Worm (Caenorhabditis elegans) whole organism, mixed stage, embryonic: ENCODE data around the gene ZK470.14.
A peak's percentile ranks its signal among the peaks of the same experiment; 100 is the strongest.

Experiments
- bed-3 ChIP-seq: fragments of 200-800 bp; sonication (Bioruptor generic); optimal IDR thresholded peaks from 3 replicates; lab custom pipeline; 2018; ENCODE audit warnings: mild to moderate bottlenecking, missing genetic modification characterization, moderate library complexity, missing compliant biosample characterization
- blmp-1 ChIP-seq: fragments of 150-350 bp; optimal IDR thresholded peaks from 2 replicates; lab custom pipeline; 2014; ENCODE audit warnings: missing biosample characterization, missing genetic modification characterization
- ceh-39 ChIP-seq: fragments of 150-350 bp; optimal IDR thresholded peaks from 2 replicates; lab custom pipeline; 2014; ENCODE audit warnings: missing biosample characterization, missing genetic modification characterization
- ceh-43 ChIP-seq: fragments of 200-800 bp; sonication (Bioruptor generic); optimal IDR thresholded peaks from 2 replicates; lab custom pipeline; 2018; ENCODE audit warnings: mild to moderate bottlenecking, missing genetic modification characterization, moderate library complexity, missing compliant biosample characterization
- ceh-83 ChIP-seq: fragments of 200-800 bp; sonication (Bioruptor generic); optimal IDR thresholded peaks from 2 replicates; lab custom pipeline; 2018; ENCODE audit warnings: mild to moderate bottlenecking, missing genetic modification characterization, missing compliant biosample characterization
- ces-1 ChIP-seq: fragments of 150-350 bp; optimal IDR thresholded peaks from 2 replicates; lab custom pipeline; 2014; ENCODE audit warnings: missing biosample characterization, missing genetic modification reagents, missing genetic modification characterization
- cnd-1 ChIP-seq: fragments of 200-800 bp; sonication (Bioruptor generic); optimal IDR thresholded peaks from 2 replicates; lab custom pipeline; 2018; ENCODE audit warnings: mild to moderate bottlenecking, missing genetic modification characterization, missing compliant biosample characterization
- drap-1 ChIP-seq: fragments of 200-800 bp; sonication (Bioruptor generic); optimal IDR thresholded peaks from 3 replicates; lab custom pipeline; 2018; ENCODE audit warnings: mild to moderate bottlenecking, missing genetic modification characterization, missing compliant biosample characterization
- elt-1 ChIP-seq: sonication (generic microtip); optimal IDR thresholded peaks from 2 replicates; lab custom pipeline; 2017; ENCODE audit warnings: missing genetic modification characterization, mild to moderate bottlenecking, missing compliant biosample characterization, antibody characterized with exemption, moderate library complexity, borderline replicate concordance; ENCODE audit not compliant: insufficient read depth
- elt-3 ChIP-seq: fragments of 150-350 bp; optimal IDR thresholded peaks from 2 replicates; lab custom pipeline; 2014; ENCODE audit warnings: missing biosample characterization, missing genetic modification characterization
- ham-2 ChIP-seq: fragments of 200-800 bp; sonication (Bioruptor generic); optimal IDR thresholded peaks from 2 replicates; lab custom pipeline; 2018; ENCODE audit warnings: mild to moderate bottlenecking, missing genetic modification characterization, missing compliant biosample characterization
- hlh-1 ChIP-seq: fragments of 150-350 bp; optimal IDR thresholded peaks from 2 replicates; lab custom pipeline; 2014; ENCODE audit warnings: missing biosample characterization, missing genetic modification reagents, missing genetic modification characterization
- lin-32 ChIP-seq: fragments of 200-800 bp; sonication (Bioruptor generic); optimal IDR thresholded peaks from 2 replicates; lab custom pipeline; 2018; ENCODE audit warnings: mild to moderate bottlenecking, missing genetic modification characterization, missing compliant biosample characterization
- lsy-2 ChIP-seq: fragments of 150-350 bp; optimal IDR thresholded peaks from 2 replicates; lab custom pipeline; 2014; ENCODE audit warnings: missing biosample characterization, missing genetic modification characterization
- mab-5 ChIP-seq: fragments of 150-350 bp; optimal IDR thresholded peaks from 2 replicates; lab custom pipeline; 2014; ENCODE audit warnings: missing biosample characterization, missing genetic modification characterization
- mep-1 ChIP-seq: fragments of 150-350 bp; optimal IDR thresholded peaks from 2 replicates; lab custom pipeline; 2017; ENCODE audit warnings: missing biosample characterization, missing genetic modification reagents, missing genetic modification characterization, inconsistent platforms
- mls-2 ChIP-seq: sonication (generic microtip); optimal IDR thresholded peaks from 2 replicates; lab custom pipeline; 2016; ENCODE audit warnings: mild to moderate bottlenecking, missing genetic modification characterization, moderate library complexity, missing compliant biosample characterization
- nhr-12 ChIP-seq: fragments of 150-350 bp; optimal IDR thresholded peaks from 2 replicates; lab custom pipeline; 2014; ENCODE audit warnings: missing biosample characterization, missing genetic modification characterization
- nhr-2 ChIP-seq: fragments of 150-350 bp; optimal IDR thresholded peaks from 2 replicates; lab custom pipeline; 2014; ENCODE audit warnings: missing biosample characterization, missing genetic modification characterization
- nhr-237 ChIP-seq: fragments of 150-350 bp; optimal IDR thresholded peaks from 2 replicates; lab custom pipeline; 2014; ENCODE audit warnings: missing biosample characterization, missing genetic modification characterization
- nhr-28 ChIP-seq: fragments of 150-350 bp; optimal IDR thresholded peaks from 2 replicates; lab custom pipeline; 2014; ENCODE audit warnings: missing biosample characterization, missing genetic modification characterization
- nhr-76 ChIP-seq: sonication (generic microtip); optimal IDR thresholded peaks from 2 replicates; lab custom pipeline; 2017; ENCODE audit warnings: missing biosample characterization, missing genetic modification characterization
- pha-4 ChIP-seq: fragments of 150-350 bp; optimal IDR thresholded peaks from 2 replicates; lab custom pipeline; 2018; ENCODE audit warnings: missing biosample characterization, missing genetic modification reagents, missing genetic modification characterization
- sem-2 ChIP-seq: fragments of 200-800 bp; sonication (Bioruptor generic); optimal IDR thresholded peaks from 2 replicates; lab custom pipeline; 2018; ENCODE audit warnings: mild to moderate bottlenecking, missing genetic modification characterization, missing compliant biosample characterization
- snpc-4 ChIP-seq: fragments of 150-350 bp; optimal IDR thresholded peaks from 2 replicates; lab custom pipeline; 2014; ENCODE audit warnings: missing biosample characterization, missing genetic modification characterization
- tbx-8 ChIP-seq: fragments of 200-800 bp; sonication (Bioruptor generic); optimal IDR thresholded peaks from 2 replicates; lab custom pipeline; 2018; ENCODE audit warnings: mild to moderate bottlenecking, missing genetic modification characterization, moderate library complexity, missing compliant biosample characterization
- unc-120 ChIP-seq: sonication (generic microtip); optimal IDR thresholded peaks from 2 replicates; lab custom pipeline; 2017; ENCODE audit warnings: missing genetic modification characterization, missing compliant biosample characterization; ENCODE audit not compliant: poor library complexity, severe bottlenecking
- unc-39 ChIP-seq: fragments of 150-350 bp; optimal IDR thresholded peaks from 2 replicates; lab custom pipeline; 2014; ENCODE audit warnings: missing biosample characterization, missing genetic modification characterization
- unc-62 ChIP-seq: fragments of 150-350 bp; optimal IDR thresholded peaks from 2 replicates; lab custom pipeline; 2014; ENCODE audit warnings: missing biosample characterization, missing genetic modification reagents, missing genetic modification characterization
- ztf-11 ChIP-seq: fragments of 150-350 bp; optimal IDR thresholded peaks from 2 replicates; lab custom pipeline; 2014; ENCODE audit warnings: missing biosample characterization, missing genetic modification characterization

Gene ZK470.14

ce11 chrX:4125165-4125803 is 42.0 kb upstream of the ZK470.14 start:
- TF ChIP-seq unc-120 (tag; lab: Kevin White, UChicago) = no peak
- no peak for TF ChIP-seq unc-39 (tag; lab: Kevin White, UChicago)
- TF ChIP-seq mep-1 (tag; lab: Kevin White, UChicago) = no peak
- no peak for TF ChIP-seq blmp-1
- TF ChIP-seq unc-62 (GFP tag; lab: Kevin White, UChicago) = no peak
- peak; percentile 99 for TF ChIP-seq ces-1 (GFP tag; lab: Kevin White, UChicago)
- TF ChIP-seq lin-32 (GFP tag; lab: Kevin White, UChicago) = peak; percentile 54
- no peak for TF ChIP-seq ceh-39 (tag; lab: Kevin White, UChicago)
- TF ChIP-seq nhr-2 (tag; lab: Kevin White, UChicago) = peak; percentile 61
- no peak for TF ChIP-seq sem-2 (GFP tag; lab: Kevin White, UChicago)
- no peak for TF ChIP-seq ham-2 (GFP tag; lab: Kevin White, UChicago)
- TF ChIP-seq elt-3 (tag; lab: Kevin White, UChicago) = no peak
- TF ChIP-seq cnd-1 (tag; lab: Kevin White, UChicago) = peak; percentile 60
- TF ChIP-seq bed-3 (GFP tag; lab: Kevin White, UChicago) = no peak
- no peak for TF ChIP-seq nhr-28 (tag; lab: Kevin White, UChicago)

ce11 chrX:4128684-4129083 is 38.6 kb upstream of the ZK470.14 start:
- TF ChIP-seq ztf-11 = no peak
- peak; percentile 86 for TF ChIP-seq ces-1 (GFP tag; lab: Kevin White, UChicago)

ce11 chrX:4131354-4131753 is 35.9 kb upstream of the ZK470.14 start:
- no peak for TF ChIP-seq snpc-4
- TF ChIP-seq, all 35 proteins: peak for 0

ce11 chrX:4132243-4132642 is 35.0 kb upstream of the ZK470.14 start:
- TF ChIP-seq elt-1 = peak; percentile 23
- no peak for TF ChIP-seq nhr-2 (tag; lab: Kevin White, UChicago)

ce11 chrX:4133378-4133777 is 33.9 kb upstream of the ZK470.14 start:
- TF ChIP-seq mab-5 (tag; lab: Kevin White, UChicago) = no peak
- TF ChIP-seq blmp-1 = no peak
- TF ChIP-seq pha-4 (tag; lab: Kevin White, UChicago) = no peak
- no peak for TF ChIP-seq ham-2 (GFP tag; lab: Kevin White, UChicago)
- no peak for TF ChIP-seq unc-39 (tag; lab: Kevin White, UChicago)
- no peak for TF ChIP-seq ceh-83 (GFP tag; lab: Kevin White, UChicago)
- no peak for TF ChIP-seq cnd-1 (tag; lab: Kevin White, UChicago)
- no peak for TF ChIP-seq unc-120 (tag; lab: Kevin White, UChicago)
- no peak for TF ChIP-seq ces-1 (GFP tag; lab: Kevin White, UChicago)
- no peak for TF ChIP-seq drap-1
- TF ChIP-seq tbx-8 (GFP tag; lab: Kevin White, UChicago) = no peak
- TF ChIP-seq hlh-1 = no peak

ce11 chrX:4134855-4135254 is 32.4 kb upstream of the ZK470.14 start, which contains the start of gene ZK470.2:
TSS of gene ZK470.2 (plus strand) at chrX:4135155.
- no peak for TF ChIP-seq mls-2 (tag; lab: Kevin White, UChicago)
- TF ChIP-seq nhr-76 (tag; lab: Kevin White, UChicago) = no peak
- no peak for TF ChIP-seq unc-120 (tag; lab: Kevin White, UChicago)
- no peak for TF ChIP-seq cnd-1 (tag; lab: Kevin White, UChicago)
- TF ChIP-seq mep-1 (tag; lab: Kevin White, UChicago) = no peak
- no peak for TF ChIP-seq sem-2 (GFP tag; lab: Kevin White, UChicago)
- no peak for TF ChIP-seq tbx-8 (GFP tag; lab: Kevin White, UChicago)
- TF ChIP-seq lsy-2 (tag; lab: Kevin White, UChicago) = no peak
- TF ChIP-seq ceh-43 (GFP tag; lab: Kevin White, UChicago) = no peak
- TF ChIP-seq drap-1 = no peak
- no peak for TF ChIP-seq bed-3 (GFP tag; lab: Kevin White, UChicago)
- TF ChIP-seq nhr-12 (tag; lab: Kevin White, UChicago) = no peak
- TF ChIP-seq nhr-237 (tag; lab: Kevin White, UChicago) = no peak
- TF ChIP-seq lin-32 (GFP tag; lab: Kevin White, UChicago) = no peak
- TF ChIP-seq blmp-1 = no peak
- no peak for TF ChIP-seq elt-3 (tag; lab: Kevin White, UChicago)
- no peak for TF ChIP-seq ztf-11
- TF ChIP-seq, all 35 proteins: peak for 0
